Fruit fly (Drosophila melanogaster): ENCODE data around the gene CG6664.

The CG6664 gene

dm6 chr3L:17004218-17004759, 11.7 kb downstream of the CG6664 start (continued):
- TF ChIP-seq sqz (GFP tag; optimal IDR thresholded peaks at IDR 0.05), result peak; percentile 36
- peak; percentile 80 for TF ChIP-seq E2f1 (GFP tag; IDR thresholded peaks at IDR 0.05)
- peak; percentile 94 for TF ChIP-seq gem (tag; optimal IDR thresholded peaks at IDR 0.05)
- TF ChIP-seq Adf1 (GFP tag; IDR thresholded peaks at IDR 0.05), result peak; percentile 56
- TF ChIP-seq zf30C (GFP tag; optimal IDR thresholded peaks at IDR 0.05), result peak; percentile 59
- peak; percentile 93 for TF ChIP-seq CG2120 (GFP tag; optimal IDR thresholded peaks at IDR 0.05)
- TF ChIP-seq usp (GFP tag; optimal IDR thresholded peaks at IDR 0.05), result no peak
- TF ChIP-seq CG11247 (GFP tag; IDR thresholded peaks at IDR 0.05), result peak; percentile 33; the same call in 1 of the 2 replicates
- TF ChIP-seq Opbp (GFP tag; IDR thresholded peaks at IDR 0.05; ENCODE audit: partially characterized antibody), result no peak
- peak; percentile 67 for TF ChIP-seq twi (tag; optimal IDR thresholded peaks at IDR 0.05)
- peak; percentile 73 for TF ChIP-seq Mes4 (GFP tag; optimal IDR thresholded peaks at IDR 0.05)
- no peak for TF ChIP-seq CG15479 (GFP tag; optimal IDR thresholded peaks at IDR 0.05)
- peak; percentile 71 for TF ChIP-seq CG1603 (tag; optimal IDR thresholded peaks at IDR 0.05)
- TF ChIP-seq CG16815 (GFP tag; optimal IDR thresholded peaks at IDR 0.05), result peak; percentile 73
- peak; percentile 88 for TF ChIP-seq HLH3B (GFP tag; IDR thresholded peaks at IDR 0.05)
- TF ChIP-seq gsb (GFP tag; IDR thresholded peaks at IDR 0.05), result peak; percentile 79
- TF ChIP-seq bbx (GFP tag; IDR thresholded peaks at IDR 0.05; ENCODE audit: partially characterized antibody), result no peak
- peak; percentile 82 for TF ChIP-seq CG9215 (GFP tag; IDR thresholded peaks at IDR 0.05)
- TF ChIP-seq HmgZ (tag; optimal IDR thresholded peaks at IDR 0.05), result peak; percentile 80
- peak; percentile 78 for TF ChIP-seq Xrp1 (GFP tag; IDR thresholded peaks at IDR 0.05)
- TF ChIP-seq HLH4C (GFP tag; IDR thresholded peaks at IDR 0.05; ENCODE audit: partially characterized antibody), result no peak
- TF ChIP-seq org-1 (GFP tag; optimal IDR thresholded peaks at IDR 0.05), result peak; percentile 89
- TF ChIP-seq cwo (GFP tag; optimal IDR thresholded peaks at IDR 0.05), result peak; percentile 68
- TF ChIP-seq CG14965 (GFP tag; optimal IDR thresholded peaks at IDR 0.05; ENCODE audit: borderline replicate concordance), result peak; percentile 56
- TF ChIP-seq CG17361 (GFP tag; IDR thresholded peaks at IDR 0.05), result peak; percentile 88
- peak; percentile 85 for TF ChIP-seq CG17829 (tag; optimal IDR thresholded peaks at IDR 0.05)
- TF ChIP-seq C15 (GFP tag; IDR thresholded peaks at IDR 0.05), result peak; percentile 85
- TF ChIP-seq vnd (GFP tag; IDR thresholded peaks at IDR 0.05; ENCODE audit: partially characterized antibody), result no peak
- TF ChIP-seq tin (GFP tag; optimal IDR thresholded peaks at IDR 0.05), result peak; percentile 83
- TF ChIP-seq CG7786 (GFP tag; optimal IDR thresholded peaks at IDR 0.05), result peak; percentile 90
- peak in 1 of 2 experiments; percentile 13 for TF ChIP-seq Trl (optimal IDR thresholded peaks at IDR 0.05)
- peak; percentile 88 for TF ChIP-seq Trl (GFP tag; optimal IDR thresholded peaks at IDR 0.05)
- peak; percentile 51 for TF ChIP-seq NC2β (GFP tag; optimal IDR thresholded peaks at IDR 0.05)
- peak; percentile 76 for TF ChIP-seq Side (GFP tag; optimal IDR thresholded peaks at IDR 0.05)
- peak; percentile 93 for TF ChIP-seq CG11504 (tag; optimal IDR thresholded peaks at IDR 0.05)
- peak; percentile 83 for TF ChIP-seq NfI (GFP tag; optimal IDR thresholded peaks at IDR 0.05)
- peak; percentile 81 for TF ChIP-seq vfl (GFP tag; optimal IDR thresholded peaks at IDR 0.05)
- TF ChIP-seq CG4282 (GFP tag; optimal IDR thresholded peaks at IDR 0.05), result peak; percentile 83
- peak; percentile 82 for TF ChIP-seq CG7372 (GFP tag; IDR thresholded peaks at IDR 0.05)
- TF ChIP-seq cato (GFP tag; optimal IDR thresholded peaks at IDR 0.05; ENCODE audit: borderline replicate concordance), result peak; percentile 67
- TF ChIP-seq pfk (GFP tag; optimal IDR thresholded peaks at IDR 0.05), result no peak
- peak; percentile 53 for TF ChIP-seq CG4328 (GFP tag; optimal IDR thresholded peaks at IDR 0.05)
- TF ChIP-seq CG4707 (GFP tag; optimal IDR thresholded peaks at IDR 0.05), result peak; percentile 42
- peak; percentile 60 for TF ChIP-seq CG3407 (GFP tag; optimal IDR thresholded peaks at IDR 0.05)
- peak; percentile 74 for TF ChIP-seq ase (GFP tag; IDR thresholded peaks at IDR 0.05)
- peak; percentile 88 for TF ChIP-seq CG2712 (tag; optimal IDR thresholded peaks at IDR 0.05)
- TF ChIP-seq CG16779 (GFP tag; IDR thresholded peaks at IDR 0.05), result no peak; the same call in 1 of the 2 replicates
- TF ChIP-seq B-H1 (GFP tag; IDR thresholded peaks at IDR 0.05), result peak; percentile 73
- TF ChIP-seq CG1792 (GFP tag; optimal IDR thresholded peaks at IDR 0.05), result peak; percentile 87
- peak; percentile 33; the same call in 1 of the 2 replicates for TF ChIP-seq Poxn (GFP tag; IDR thresholded peaks at IDR 0.05)
- TF ChIP-seq ap (GFP tag; IDR thresholded peaks at IDR 0.05), result peak; percentile 79
